Worm (Caenorhabditis elegans) whole organism, L2 larva: ENCODE measurements around the gene C52G5.3.

Source experiments
- ama-1 ChIP-seq: fragments of 150-350 bp; optimal IDR thresholded peaks from 2 replicates; lab custom pipeline; 2018; ENCODE audit warnings: inconsistent platforms
- blmp-1 ChIP-seq: sonication (generic microtip); optimal IDR thresholded peaks from 2 replicates; lab custom pipeline; 2017; ENCODE audit warnings: missing genetic modification characterization, mild to moderate bottlenecking, missing compliant biosample characterization, antibody characterized with exemption, moderate library complexity; ENCODE audit not compliant: insufficient read depth
- lsy-2 ChIP-seq, 2 experiments: fragments of 150-350 bp in 1 of 2; sonication (generic microtip) in 1 of 2; optimal IDR thresholded peaks; 2 replicates each; lab custom pipeline; 2014 to 2017; ENCODE audit warnings: missing biosample characterization in 2 of 2, missing genetic modification characterization in 2 of 2
- mdl-1 ChIP-seq, 2 experiments: fragments of 150-350 bp in 1 of 2; sonication (generic microtip) in 1 of 2; optimal IDR thresholded peaks; 2 replicates each; lab custom pipeline; 2017; ENCODE audit warnings: missing biosample characterization in 2 of 2, missing genetic modification characterization in 2 of 2
- nhr-10 ChIP-seq: sonication (generic microtip); optimal IDR thresholded peaks from 2 replicates; lab custom pipeline; 2017; ENCODE audit warnings: missing biosample characterization, missing genetic modification characterization
- nhr-11 ChIP-seq: fragments of 150-350 bp; optimal IDR thresholded peaks from 2 replicates; lab custom pipeline; 2014; ENCODE audit warnings: missing biosample characterization, missing genetic modification characterization
- nhr-12 ChIP-seq: fragments of 150-350 bp; optimal IDR thresholded peaks from 2 replicates; lab custom pipeline; 2014; ENCODE audit warnings: missing biosample characterization, missing genetic modification characterization
- nhr-21 ChIP-seq: fragments of 150-350 bp; optimal IDR thresholded peaks from 2 replicates; lab custom pipeline; 2014; ENCODE audit warnings: missing biosample characterization, missing genetic modification characterization
- nhr-25 ChIP-seq: fragments of 150-350 bp; sonication (generic microtip); optimal IDR thresholded peaks from 3 replicates; lab custom pipeline; 2014; ENCODE audit warnings: missing biosample characterization, missing genetic modification characterization
- skn-1 ChIP-seq: sonication (generic microtip); optimal IDR thresholded peaks from 2 replicates; lab custom pipeline; 2017; ENCODE audit warnings: missing biosample characterization, missing genetic modification characterization
- snpc-4 ChIP-seq: fragments of 150-350 bp; optimal IDR thresholded peaks from 2 replicates; lab custom pipeline; 2014; ENCODE audit warnings: missing biosample characterization, missing genetic modification characterization
- unc-39 ChIP-seq: fragments of 150-350 bp; optimal IDR thresholded peaks from 2 replicates; lab custom pipeline; 2014; ENCODE audit warnings: missing biosample characterization, missing genetic modification characterization

DNA sequence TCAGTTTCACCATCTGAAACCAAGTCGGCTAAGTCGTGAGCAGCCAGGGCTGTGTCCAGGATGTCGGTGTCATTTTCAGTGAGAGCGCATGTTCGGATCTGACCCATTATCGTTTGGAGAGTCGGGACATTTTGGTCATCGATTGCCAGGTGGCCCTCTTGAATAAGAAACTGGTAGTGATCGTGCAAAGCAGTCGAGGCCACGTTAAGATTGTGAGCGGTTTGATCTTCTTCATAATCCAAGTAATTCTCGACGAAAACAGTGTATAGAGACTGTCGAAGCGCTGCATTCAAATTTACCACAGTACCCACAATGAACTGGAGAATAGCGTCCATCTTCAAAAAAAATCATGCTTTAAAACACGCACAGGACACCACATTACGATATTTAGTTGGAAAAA is 16.6 kb upstream of the C52G5.3 start, which contains the start of gene T14G8.6:
- TF ChIP-seq unc-39 (no peak), ama-1 (lab: Kevin White, UChicago) (no peak), nhr-10 (tag; lab: Kevin White, UChicago) (no peak), nhr-25 (tag; lab: Kevin White, UChicago) (no peak), nhr-12 (tag; lab: Kevin White, UChicago) (no peak), lsy-2 (tag; optimal IDR thresholded peaks at IDR 0.05; lab: Kevin White, UChicago) (no peak), nhr-21 (no peak), nhr-11 (tag; lab: Kevin White, UChicago) (no peak), mdl-1 (tag; optimal IDR thresholded peaks at IDR 0.05; lab: Kevin White, UChicago) (no peak), blmp-1 (tag; lab: Kevin White, UChicago) (no peak), snpc-4 (no peak), skn-1 (tag; lab: Kevin White, UChicago) (no peak)
